Fruit fly (Drosophila melanogaster): ENCODE results near the gene Kif19A.

The Kif19A gene

DNA sequence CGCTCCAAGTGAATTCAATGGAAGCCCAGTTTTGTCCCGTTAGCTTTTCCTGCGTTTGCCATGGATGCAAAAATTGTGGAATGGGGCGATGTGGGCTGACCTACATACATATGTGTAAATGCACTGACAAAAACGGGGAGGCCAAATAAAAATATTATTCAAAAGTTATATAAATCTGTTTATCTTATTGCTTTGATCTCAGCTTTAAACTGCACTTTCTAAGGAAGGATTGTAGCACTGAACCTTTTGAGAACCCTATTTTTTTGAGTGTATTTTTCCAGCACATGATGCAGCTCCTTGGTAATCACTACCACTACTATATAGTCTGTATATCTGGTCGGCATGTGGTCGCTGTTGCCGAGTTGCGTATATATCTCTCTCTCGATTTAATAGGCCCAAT, 41.2 kb downstream of the Kif19A start (continued):
- TF ChIP-seq hkb (optimal IDR thresholded peaks at IDR 0.05) (no peak), hkb (GFP tag; IDR thresholded peaks at IDR 0.05) (peak; percentile 79), CG11504 (tag; optimal IDR thresholded peaks at IDR 0.05) (peak; percentile 73), CG32772 (GFP tag; IDR thresholded peaks at IDR 0.05) (peak; percentile 52; the same call in 1 of the 2 replicates), trem (tag; optimal IDR thresholded peaks at IDR 0.05) (peak; percentile 21), D (optimal IDR thresholded peaks at IDR 0.05) (no peak), D (GFP tag; optimal IDR thresholded peaks at IDR 0.05) (peak; percentile 8), hbn (GFP tag; IDR thresholded peaks at IDR 0.05; ENCODE audit: partially characterized antibody) (no peak), D19B (GFP tag; optimal IDR thresholded peaks at IDR 0.05) (no peak), gcm2 (GFP tag; optimal IDR thresholded peaks at IDR 0.05) (no peak), CG17328 (GFP tag; IDR thresholded peaks at IDR 0.05) (peak; percentile 58), CG32532 (GFP tag; IDR thresholded peaks at IDR 0.05) (peak; percentile 63; the same call in 1 of the 2 replicates), otp (GFP tag; IDR thresholded peaks at IDR 0.05) (peak; percentile 66; the same call in 2 of the 3 replicates), CG4328 (GFP tag; optimal IDR thresholded peaks at IDR 0.05) (peak; percentile 6), bcd (GFP tag; optimal IDR thresholded peaks at IDR 0.05) (peak; percentile 28), CG10654 (GFP tag; optimal IDR thresholded peaks at IDR 0.05) (peak; percentile 38), Stat92E (GFP tag; optimal IDR thresholded peaks at IDR 0.05) (no peak), CG4424 (GFP tag; optimal IDR thresholded peaks at IDR 0.05) (peak; percentile 59), CG11093 (GFP tag; IDR thresholded peaks at IDR 0.05) (0 out of 3 replicates have a peak, but pooled peaks have one; percentile 30), CG14050 (GFP tag; IDR thresholded peaks at IDR 0.05) (peak; percentile 28; the same call in 1 of the 3 replicates), row (GFP tag; IDR thresholded peaks at IDR 0.05) (peak; percentile 59), her (GFP tag; optimal IDR thresholded peaks at IDR 0.05) (no peak), CG34422 (GFP tag; IDR thresholded peaks at IDR 0.05) (peak; percentile 53; the same call in 2 of the 3 replicates), CG6654 (GFP tag; optimal IDR thresholded peaks at IDR 0.05) (no peak), CG9817 (tag; optimal IDR thresholded peaks at IDR 0.05) (peak; percentile 22), Ravus (GFP tag; IDR thresholded peaks at IDR 0.05) (peak; percentile 22; the same call in 1 of the 2 replicates), gro (GFP tag; optimal IDR thresholded peaks at IDR 0.05) (no peak), ind (GFP tag; optimal IDR thresholded peaks at IDR 0.05) (peak; percentile 46), CG12942 (GFP tag; optimal IDR thresholded peaks at IDR 0.05) (peak; percentile 2), lola (GFP tag; optimal IDR thresholded peaks at IDR 0.05) (no peak), CG10267 (tag; optimal IDR thresholded peaks at IDR 0.05) (peak; percentile 4), sisA (GFP tag; IDR thresholded peaks at IDR 0.05) (peak; percentile 70), mam (GFP tag; optimal IDR thresholded peaks at IDR 0.05) (peak; percentile 3), CG18764 (GFP tag; optimal IDR thresholded peaks at IDR 0.05) (peak; percentile 19), ci (GFP tag; IDR thresholded peaks at IDR 0.05) (peak; percentile 72; the same call in 2 of the 3 replicates), Oli (tag; optimal IDR thresholded peaks at IDR 0.05) (peak; percentile 46), tap (tag; optimal IDR thresholded peaks at IDR 0.05) (peak; percentile 52), CG7987 (GFP tag; optimal IDR thresholded peaks at IDR 0.05) (no peak), Mrtf (GFP tag; IDR thresholded peaks at IDR 0.05) (peak; percentile 38; the same call in 1 of the 3 replicates), CG11695 (GFP tag; IDR thresholded peaks at IDR 0.05) (peak; percentile 62; the same call in 1 of the 3 replicates), CoRest (tag; optimal IDR thresholded peaks at IDR 0.05) (peak; percentile 8), chif (GFP tag; optimal IDR thresholded peaks at IDR 0.05) (peak; percentile 19 to 35), sima (GFP tag; optimal IDR thresholded peaks at IDR 0.05) (no peak), CG3847 (GFP tag; IDR thresholded peaks at IDR 0.05) (peak; percentile 25; the same call in 1 of the 2 replicates), zfh2 (GFP tag; optimal IDR thresholded peaks at IDR 0.05) (no peak), CG11456 (GFP tag; IDR thresholded peaks at IDR 0.05) (peak; percentile 56; the same call in 1 of the 3 replicates), CG12155 (GFP tag; optimal IDR thresholded peaks at IDR 0.05) (no peak), bigmax (GFP tag; optimal IDR thresholded peaks at IDR 0.05) (no peak), D19A (tag; optimal IDR thresholded peaks at IDR 0.05) (peak; percentile 28), vfl (GFP tag; optimal IDR thresholded peaks at IDR 0.05) (no peak), CG11723 (GFP tag; optimal IDR thresholded peaks at IDR 0.05) (no peak)
